Fruit fly (Drosophila melanogaster) whole organism, prepupa: ENCODE measurements around the gene beta-PheRS.

Experiments used
- CG16779 ChIP-seq: fragments of 200-800 bp; sonication (Bioruptor generic); optimal IDR thresholded peaks from 3 replicates; lab custom pipeline; 2017; ENCODE audit warnings: missing biosample characterization, mild to moderate bottlenecking, missing genetic modification characterization
- CG32006 ChIP-seq: fragments of 200-800 bp; sonication (Bioruptor generic); optimal IDR thresholded peaks from 3 replicates; lab custom pipeline; 2017; ENCODE audit warnings: missing biosample characterization, mild to moderate bottlenecking, missing genetic modification characterization
- CG34406 ChIP-seq: fragments of 200-800 bp; sonication (Bioruptor generic); optimal IDR thresholded peaks from 3 replicates; lab custom pipeline; 2016; ENCODE audit warnings: missing biosample characterization, missing genetic modification characterization
- CG6163 ChIP-seq: fragments of 200-800 bp; sonication (Bioruptor generic); IDR thresholded peaks from 3 replicates; pipeline ENCODE4 v1.3.6; 2022; ENCODE audit warnings: missing biosample characterization, missing genetic modification characterization
- Eip75B ChIP-seq: fragments of 200-800 bp; sonication (Bioruptor generic); optimal IDR thresholded peaks from 3 replicates; lab custom pipeline; 2016; ENCODE audit warnings: missing biosample characterization, missing genetic modification characterization
- Hr38 ChIP-seq: sonication (Bioruptor generic); optimal IDR thresholded peaks from 2 replicates; lab custom pipeline; 2016; ENCODE audit warnings: missing biosample characterization, missing genetic modification characterization
- achi ChIP-seq: fragments of 200-800 bp; sonication (Bioruptor generic); optimal IDR thresholded peaks from 3 replicates; lab custom pipeline; 2016; ENCODE audit warnings: missing biosample characterization, missing genetic modification characterization
- eg ChIP-seq: fragments of 200-800 bp; sonication (Bioruptor generic); IDR thresholded peaks from 3 replicates; pipeline ENCODE4 v1.3.6; 2022; ENCODE audit warnings: missing biosample characterization, missing genetic modification characterization
- esn ChIP-seq: fragments of 200-800 bp; sonication (Bioruptor generic); optimal IDR thresholded peaks from 2 replicates; lab custom pipeline; 2016; ENCODE audit warnings: missing biosample characterization, mild to moderate bottlenecking, missing genetic modification characterization, moderate library complexity

DNA sequence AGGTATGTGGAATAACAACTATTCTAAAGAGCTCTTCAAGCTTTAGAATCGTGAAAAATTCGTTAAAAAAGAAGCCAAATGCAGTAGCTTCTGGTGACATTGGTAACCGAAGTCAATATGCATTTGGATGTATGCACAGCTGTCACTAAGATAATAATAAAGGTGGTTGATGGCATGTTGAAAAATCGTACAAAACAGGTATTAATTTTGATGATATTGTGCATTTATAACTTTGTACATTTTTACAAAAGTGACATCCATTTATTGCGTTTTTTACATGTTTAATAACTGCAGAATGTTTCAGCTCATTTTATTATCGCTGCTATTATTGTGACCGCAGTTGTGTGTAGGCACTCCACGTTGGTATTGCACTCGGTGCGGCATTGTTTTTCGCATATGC is 49.0 kb upstream of the beta-PheRS start:
- TF ChIP-seq Hr38 (GFP tag; lab: Kevin White, UChicago) (no peak), CG34406 (GFP tag; lab: Kevin White, UChicago) (no peak), CG16779 (tag; lab: Kevin White, UChicago) (no peak), eg (GFP tag; lab: Robert Waterston, UW) (peak; percentile 53), achi (GFP tag; lab: Kevin White, UChicago) (peak; percentile 29), esn (GFP tag; lab: Kevin White, UChicago) (peak; percentile 59), CG32006 (GFP tag; lab: Kevin White, UChicago) (peak; percentile 60), CG6163 (GFP tag; lab: Robert Waterston, UW) (0 out of 3 replicates have a peak, but pooled peaks have one; percentile 49), Eip75B (GFP tag; lab: Kevin White, UChicago) (peak; percentile 31)
